Fruit fly (Drosophila melanogaster) whole organism, embryonic: ENCODE results near the gene shv.

ENCODE experiments used
- Atf-2 ChIP-seq: fragments of 200-800 bp; sonication (Bioruptor generic); optimal IDR thresholded peaks from 2 replicates; lab custom pipeline; 2016; ENCODE audit warnings: missing biosample characterization, missing genetic modification characterization
- CG10147 ChIP-seq: fragments of 200-800 bp; sonication (Bioruptor generic); optimal IDR thresholded peaks from 2 replicates; lab custom pipeline; 2019; ENCODE audit warnings: missing biosample characterization, mild to moderate bottlenecking, missing genetic modification characterization, moderate library complexity
- CG10366 ChIP-seq: fragments of 200-800 bp; sonication (Bioruptor generic); IDR thresholded peaks from 2 replicates; pipeline ENCODE4 v1.3.6; 2022; ENCODE audit warnings: missing biosample characterization, missing genetic modification characterization
- CG12236 ChIP-seq: fragments of 200-800 bp; sonication (Bioruptor generic); optimal IDR thresholded peaks from 2 replicates; lab custom pipeline; 2016; ENCODE audit warnings: missing biosample characterization, missing genetic modification characterization
- CG14710 ChIP-seq: fragments of 200-800 bp; sonication (Bioruptor generic); optimal IDR thresholded peaks from 3 replicates; lab custom pipeline; 2019; ENCODE audit warnings: missing biosample characterization, mild to moderate bottlenecking, missing genetic modification characterization, moderate library complexity
- CG1602 ChIP-seq: fragments of 200-800 bp; sonication (Bioruptor generic); optimal IDR thresholded peaks from 3 replicates; lab custom pipeline; 2016; ENCODE audit warnings: missing biosample characterization, missing genetic modification characterization
- CG16779 ChIP-seq: fragments of 200-800 bp; sonication (Bioruptor generic); IDR thresholded peaks from 2 replicates; pipeline ENCODE4 v1.3.6; 2022; ENCODE audit warnings: missing biosample characterization, missing genetic modification characterization
- CG2202 ChIP-seq: fragments of 200-800 bp; sonication (Bioruptor generic); optimal IDR thresholded peaks from 2 replicates; lab custom pipeline; 2018; ENCODE audit warnings: missing biosample characterization, mild to moderate bottlenecking, missing genetic modification characterization
- CG2889 ChIP-seq: fragments of 200-800 bp; sonication (Bioruptor generic); IDR thresholded peaks from 3 replicates; pipeline ENCODE4 v1.3.6; 2022; ENCODE audit warnings: missing biosample characterization, missing genetic modification characterization
- CG32767 ChIP-seq: fragments of 200-800 bp; sonication (Bioruptor generic); IDR thresholded peaks from 2 replicates; pipeline ENCODE4 v1.3.6; 2022; ENCODE audit warnings: missing biosample characterization, missing genetic modification characterization
- CG4730 ChIP-seq: fragments of 200-800 bp; sonication (Bioruptor generic); IDR thresholded peaks from 2 replicates; pipeline ENCODE4 v1.3.6; 2022; ENCODE audit warnings: missing biosample characterization, missing genetic modification characterization
- CG6175 ChIP-seq: fragments of 200-800 bp; sonication (Bioruptor generic); IDR thresholded peaks from 3 replicates; pipeline ENCODE4 v1.3.6; 2022; ENCODE audit warnings: missing biosample characterization, missing genetic modification characterization
- CG7372 ChIP-seq: fragments of 200-800 bp; sonication (Bioruptor generic); IDR thresholded peaks from 2 replicates; pipeline ENCODE4 v1.3.6; 2022; ENCODE audit warnings: missing biosample characterization, missing genetic modification characterization
- CG7928 ChIP-seq: fragments of 200-800 bp; sonication (Bioruptor generic); optimal IDR thresholded peaks from 2 replicates; lab custom pipeline; 2017; ENCODE audit warnings: missing biosample characterization, mild to moderate bottlenecking, missing genetic modification characterization
- CG8281 ChIP-seq: fragments of 200-800 bp; sonication (Bioruptor generic); optimal IDR thresholded peaks from 2 replicates; lab custom pipeline; 2018; ENCODE audit warnings: missing biosample characterization, mild to moderate bottlenecking, missing genetic modification characterization, moderate library complexity
- CG8765 ChIP-seq: fragments of 200-800 bp; sonication (Bioruptor generic); IDR thresholded peaks from 2 replicates; pipeline ENCODE4 v1.3.6; 2022; ENCODE audit warnings: missing biosample characterization, missing genetic modification characterization
- CG8924 ChIP-seq: fragments of 200-800 bp; optimal IDR thresholded peaks from 3 replicates; lab custom pipeline; 2019; ENCODE audit warnings: missing biosample characterization, mild to moderate bottlenecking, missing genetic modification characterization, moderate library complexity
- Doc3 ChIP-seq: fragments of 200-800 bp; sonication (Bioruptor generic); IDR thresholded peaks from 3 replicates; pipeline ENCODE4 v1.3.6; 2022; ENCODE audit warnings: missing biosample characterization, missing genetic modification characterization; ENCODE audit not compliant: partially characterized antibody
- Dp ChIP-seq: fragments of 200-800 bp; sonication (Bioruptor generic); optimal IDR thresholded peaks from 2 replicates; lab custom pipeline; 2018; ENCODE audit warnings: missing biosample characterization, mild to moderate bottlenecking, missing genetic modification characterization, moderate library complexity
- Gug ChIP-seq: fragments of 200-800 bp; sonication (Bioruptor generic); IDR thresholded peaks from 4 replicates; pipeline ENCODE4 v1.3.6; 2022; ENCODE audit warnings: missing biosample characterization, missing genetic modification characterization
- Lhr ChIP-seq: fragments of 200-800 bp; sonication (Bioruptor generic); optimal IDR thresholded peaks from 3 replicates; lab custom pipeline; 2017; ENCODE audit warnings: mild to moderate bottlenecking, missing biosample characterization, missing genetic modification reagents, missing genetic modification characterization
- Max ChIP-seq: fragments of 200-800 bp; sonication (Bioruptor generic); optimal IDR thresholded peaks from 2 replicates; lab custom pipeline; 2016; ENCODE audit warnings: missing biosample characterization, mild to moderate bottlenecking, missing genetic modification characterization
- NC2α ChIP-seq: fragments of 200-800 bp; sonication (Bioruptor generic); optimal IDR thresholded peaks from 2 replicates; lab custom pipeline; 2016; ENCODE audit warnings: missing biosample characterization, missing genetic modification characterization
- Neu2 ChIP-seq: fragments of 200-800 bp; sonication (Bioruptor generic); optimal IDR thresholded peaks from 3 replicates; lab custom pipeline; 2016; ENCODE audit warnings: missing biosample characterization, missing genetic modification characterization, borderline replicate concordance
- Oaz ChIP-seq: fragments of 200-800 bp; sonication (Bioruptor generic); IDR thresholded peaks from 2 replicates; pipeline ENCODE4 v1.3.6; 2022; ENCODE audit warnings: missing biosample characterization, missing genetic modification characterization
- Optix ChIP-seq: fragments of 200-800 bp; sonication (Bioruptor generic); IDR thresholded peaks from 3 replicates; pipeline ENCODE4 v1.3.6; 2022; ENCODE audit warnings: missing biosample characterization, missing genetic modification characterization
- Poxn ChIP-seq: fragments of 200-800 bp; sonication (Bioruptor generic); IDR thresholded peaks from 2 replicates; pipeline ENCODE4 v1.3.6; 2022; ENCODE audit warnings: missing biosample characterization, missing genetic modification characterization
- Six4 ChIP-seq: fragments of 200-800 bp; sonication (Bioruptor generic); optimal IDR thresholded peaks from 2 replicates; lab custom pipeline; 2016; ENCODE audit warnings: missing biosample characterization, missing genetic modification characterization
- Sry-δ ChIP-seq: fragments of 200-800 bp; sonication (Bioruptor generic); optimal IDR thresholded peaks from 2 replicates; lab custom pipeline; 2016; ENCODE audit warnings: missing biosample characterization, missing genetic modification characterization
- Tbp ChIP-seq: fragments of >200 bp; optimal IDR thresholded peaks from 2 replicates; lab custom pipeline; 2018; ENCODE audit warnings: missing biosample characterization, missing genetic modification characterization
- Xrp1 ChIP-seq: fragments of 200-800 bp; sonication (Bioruptor generic); IDR thresholded peaks from 2 replicates; pipeline ENCODE4 v1.3.6; 2022; ENCODE audit warnings: missing biosample characterization, missing genetic modification characterization
- ara ChIP-seq: fragments of 200-800 bp; sonication (Bioruptor generic); IDR thresholded peaks from 2 replicates; pipeline ENCODE4 v1.3.6; 2022; ENCODE audit warnings: missing biosample characterization, missing genetic modification characterization
- dmrt99B ChIP-seq: fragments of 200-800 bp; sonication (Bioruptor generic); optimal IDR thresholded peaks from 2 replicates; lab custom pipeline; 2018; ENCODE audit warnings: missing biosample characterization, mild to moderate bottlenecking, missing genetic modification characterization, moderate library complexity
- eyg ChIP-seq: fragments of 200-800 bp; sonication (Bioruptor generic); optimal IDR thresholded peaks from 3 replicates; lab custom pipeline; 2016; ENCODE audit warnings: missing biosample characterization, missing genetic modification characterization
- fu2 ChIP-seq: fragments of 200-800 bp; sonication (Bioruptor generic); optimal IDR thresholded peaks from 2 replicates; lab custom pipeline; 2016; ENCODE audit warnings: missing biosample characterization, missing genetic modification characterization
- gt ChIP-seq: fragments of 200-800 bp; sonication (Bioruptor generic); IDR thresholded peaks from 2 replicates; pipeline ENCODE4 v1.3.6; 2022; ENCODE audit warnings: missing biosample characterization, missing genetic modification characterization
- her ChIP-seq: fragments of 200-800 bp; sonication (Bioruptor generic); optimal IDR thresholded peaks from 2 replicates; lab custom pipeline; 2016; ENCODE audit warnings: missing biosample characterization, missing genetic modification characterization
- lbe ChIP-seq: fragments of 200-800 bp; sonication (Bioruptor generic); optimal IDR thresholded peaks from 2 replicates; lab custom pipeline; 2016; ENCODE audit warnings: missing biosample characterization, mild to moderate bottlenecking, missing genetic modification characterization
- lilli ChIP-seq: fragments of 200-800 bp; sonication (Bioruptor generic); optimal IDR thresholded peaks from 3 replicates; lab custom pipeline; 2016; ENCODE audit warnings: missing biosample characterization, missing genetic modification characterization
- lov ChIP-seq, 2 experiments: fragments of 200-800 bp in 1 of 2; fragments of >200 bp in 1 of 2; sonication (Bioruptor generic) in 1 of 2; IDR thresholded peaks in 1 of 2; optimal IDR thresholded peaks in 1 of 2; 2 replicates in 1 of 2; 3 replicates in 1 of 2; pipeline versions ENCODE4 v1.3.6 to Lab custom; 2017 to 2022; ENCODE audit warnings: missing biosample characterization in 1 of 2, missing genetic modification characterization in 1 of 2
- mirr ChIP-seq: fragments of 200-800 bp; sonication (Bioruptor generic); optimal IDR thresholded peaks from 3 replicates; lab custom pipeline; 2018; ENCODE audit warnings: missing biosample characterization, mild to moderate bottlenecking, missing genetic modification characterization
- nerfin-2 ChIP-seq: fragments of 200-800 bp; sonication (Bioruptor generic); IDR thresholded peaks from 2 replicates; pipeline ENCODE4 v1.3.6; 2022; ENCODE audit warnings: missing biosample characterization, missing genetic modification characterization; ENCODE audit not compliant: partially characterized antibody
- pan ChIP-seq, 4 experiments: fragments of >200 bp in 3 of 4; fragments of 200-800 bp in 1 of 4; sonication (Bioruptor generic) in 1 of 4; optimal IDR thresholded peaks in 3 of 4; IDR thresholded peaks in 1 of 4; 2 replicates each; pipeline versions ENCODE4 v1.3.6 to Lab custom; 2017 to 2022; ENCODE audit warnings: missing biosample characterization in 2 of 4, missing genetic modification characterization in 2 of 4, mixed read lengths in 1 of 4
- pros ChIP-seq: fragments of 200-800 bp; sonication (Bioruptor generic); optimal IDR thresholded peaks from 3 replicates; lab custom pipeline; 2019; ENCODE audit warnings: missing biosample characterization, mild to moderate bottlenecking, missing genetic modification characterization, moderate library complexity
- pzg ChIP-seq: fragments of 200-800 bp; sonication (Bioruptor generic); optimal IDR thresholded peaks from 3 replicates; lab custom pipeline; 2018; ENCODE audit warnings: missing biosample characterization, mild to moderate bottlenecking, missing genetic modification characterization, moderate library complexity
- schlank ChIP-seq: fragments of 200-800 bp; sonication (Bioruptor generic); optimal IDR thresholded peaks from 2 replicates; lab custom pipeline; 2018; ENCODE audit warnings: missing biosample characterization, mild to moderate bottlenecking, missing genetic modification characterization
- slou ChIP-seq: fragments of 200-800 bp; sonication (Bioruptor generic); optimal IDR thresholded peaks from 3 replicates; lab custom pipeline; 2016; ENCODE audit warnings: missing biosample characterization, missing genetic modification characterization
- trh ChIP-seq: fragments of 200-800 bp; sonication (Bioruptor generic); optimal IDR thresholded peaks from 2 replicates; lab custom pipeline; 2016; ENCODE audit warnings: missing biosample characterization, missing genetic modification characterization
- z ChIP-seq: fragments of 200-800 bp; sonication (Bioruptor generic); IDR thresholded peaks from 3 replicates; pipeline ENCODE4 v1.3.6; 2022; ENCODE audit warnings: missing biosample characterization, missing genetic modification characterization

shv gene

DNA sequence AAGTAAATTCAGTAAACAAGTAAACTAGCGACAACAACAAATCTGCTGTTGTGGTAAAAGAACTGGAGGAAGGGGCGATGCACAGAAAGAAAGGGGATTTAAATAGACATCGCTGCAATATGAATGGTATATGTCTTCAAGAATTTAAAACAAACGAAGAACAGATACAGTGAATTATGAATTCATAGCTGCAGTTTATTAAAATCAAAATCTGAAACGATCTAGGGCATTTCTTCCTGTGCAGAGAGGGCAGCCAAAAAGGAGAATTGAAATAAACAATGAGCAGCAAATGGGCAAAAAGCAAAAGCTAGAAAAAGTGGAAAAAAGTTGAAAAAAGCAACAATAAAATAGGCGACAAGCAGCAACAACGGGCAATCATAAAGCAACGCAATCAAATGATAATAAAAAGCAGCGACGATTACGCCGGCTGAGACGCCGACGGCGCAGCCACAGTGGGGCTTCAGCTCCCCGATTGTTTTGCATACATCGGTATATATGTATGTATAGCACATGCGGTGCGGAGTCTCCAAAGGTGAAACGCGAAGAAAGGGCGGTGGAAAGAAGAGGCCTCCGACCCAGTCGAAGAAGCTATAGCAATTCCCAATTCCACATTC is 15.9 kb downstream of the shv start (continued):
- TF ChIP-seq Max (GFP tag; lab: Kevin White, UChicago): peak; percentile 50
- peak; percentile 47; the same call in 1 of the 2 replicates for TF ChIP-seq Poxn (GFP tag; lab: Robert Waterston, UW)
- TF ChIP-seq NC2α (GFP tag; lab: Kevin White, UChicago): peak; percentile 43
- peak; percentile 51 for TF ChIP-seq CG14710 (tag; lab: Kevin White, UChicago)
- TF ChIP-seq Lhr (GFP tag; lab: Kevin White, UChicago): peak; percentile 54
- TF ChIP-seq gt (GFP tag; lab: Robert Waterston, UW): no peak
- peak; percentile 29; the same call in 1 of the 2 replicates for TF ChIP-seq CG32767 (GFP tag; lab: Robert Waterston, UW)
- peak; percentile 26 for TF ChIP-seq CG8281 (tag; lab: Kevin White, UChicago)
- TF ChIP-seq CG7372: peak; percentile 44; the same call in 1 of the 2 replicates
- TF ChIP-seq Oaz (GFP tag; lab: Robert Waterston, UW): peak; percentile 43
- TF ChIP-seq slou (GFP tag; lab: Kevin White, UChicago): peak; percentile 54
- TF ChIP-seq fu2 (GFP tag; lab: Kevin White, UChicago): peak; percentile 73
- TF ChIP-seq Atf-2 (GFP tag; lab: Kevin White, UChicago): peak; percentile 44
- TF ChIP-seq lov (optimal IDR thresholded peaks at IDR 0.05; lab: Kevin White, UChicago): no peak
- no peak; the same call in 2 of the 3 replicates for TF ChIP-seq lov (GFP tag; IDR thresholded peaks at IDR 0.05; lab: Robert Waterston, UW)
- TF ChIP-seq CG10366 (GFP tag; lab: Robert Waterston, UW): peak; percentile 66
- TF ChIP-seq CG2889 (GFP tag; lab: Robert Waterston, UW): peak; percentile 45; the same call in 1 of the 3 replicates
- TF ChIP-seq eyg: peak; percentile 81
- peak; percentile 72 for TF ChIP-seq Optix (GFP tag; lab: Robert Waterston, UW)
- TF ChIP-seq CG8924 (tag; lab: Kevin White, UChicago): peak; percentile 80
- no peak for TF ChIP-seq Neu2
- TF ChIP-seq her: peak; percentile 69
- peak; percentile 69 for TF ChIP-seq CG12236 (GFP tag; lab: Kevin White, UChicago)
- 0 out of 3 replicates have a peak, but pooled peaks have one; percentile 50 for TF ChIP-seq z (GFP tag; lab: Robert Waterston, UW)
- TF ChIP-seq CG8765: peak; percentile 53; the same call in 1 of the 2 replicates
- no peak for TF ChIP-seq CG6175 (GFP tag; lab: Robert Waterston, UW)
- TF ChIP-seq Xrp1: peak; percentile 82
- TF ChIP-seq nerfin-2: no peak
- TF ChIP-seq pros (GFP tag; lab: Kevin White, UChicago): peak; percentile 89
- TF ChIP-seq trh (GFP tag; lab: Kevin White, UChicago): peak; percentile 15
- peak; percentile 15 for TF ChIP-seq Sry-δ (GFP tag; lab: Kevin White, UChicago)
- TF ChIP-seq dmrt99B (tag; lab: Kevin White, UChicago): peak; percentile 86
- no peak for TF ChIP-seq pzg
- peak; percentile 56 for TF ChIP-seq Six4
- no peak for TF ChIP-seq pan (optimal IDR thresholded peaks at IDR 0.05; lab: Kevin White, UChicago)
- TF ChIP-seq pan (GFP tag; optimal IDR thresholded peaks at IDR 0.05 in 1 of 2, IDR thresholded peaks at IDR 0.05 in 1 of 2): peak in 1 of 2 experiments; percentile 84
- TF ChIP-seq schlank (tag; lab: Kevin White, UChicago): peak; percentile 61
- TF ChIP-seq Tbp: no peak
- TF ChIP-seq CG4730 (GFP tag; lab: Robert Waterston, UW): peak; percentile 74
- peak; percentile 67; the same call in 2 of the 4 replicates for TF ChIP-seq Gug
- peak; percentile 65 for TF ChIP-seq CG1602 (GFP tag; lab: Kevin White, UChicago)
- no peak for TF ChIP-seq Dp (GFP tag; lab: Kevin White, UChicago)
- TF ChIP-seq lbe: no peak
- no peak for TF ChIP-seq CG2202 (tag; lab: Kevin White, UChicago)
- TF ChIP-seq CG16779: peak; percentile 72
- TF ChIP-seq CG10147 (GFP tag; lab: Kevin White, UChicago): peak; percentile 58
- TF ChIP-seq mirr (GFP tag; lab: Kevin White, UChicago): peak; percentile 41
- peak; percentile 36 for TF ChIP-seq CG7928
- peak; percentile 55; the same call in 1 of the 2 replicates for TF ChIP-seq ara (GFP tag; lab: Robert Waterston, UW)
- peak; percentile 82 for TF ChIP-seq lilli (GFP tag; lab: Kevin White, UChicago)
- no peak for TF ChIP-seq Doc3 (GFP tag; lab: Robert Waterston, UW)
